Worm (Caenorhabditis elegans): ENCODE measurements around the gene hmit-1.3.

Gene hmit-1.3

DNA sequence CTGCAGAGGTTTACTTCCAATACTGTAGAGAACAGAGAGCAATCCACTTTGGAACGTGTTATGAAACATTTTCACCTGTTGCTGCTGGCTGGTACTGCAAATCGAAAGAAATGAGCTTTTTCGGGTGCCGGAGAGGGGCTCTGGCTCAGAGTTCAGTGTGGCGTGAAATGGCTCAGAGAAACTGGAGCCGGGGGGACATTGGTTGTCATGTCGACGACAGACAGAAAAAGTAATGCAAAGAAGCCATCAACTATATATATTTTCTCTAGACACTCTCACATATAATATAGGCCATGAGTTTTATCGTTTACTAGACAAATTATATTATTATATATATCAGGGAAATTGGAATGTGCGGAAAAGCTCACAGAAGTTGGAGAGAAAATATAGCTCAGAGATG lies 18.0 kb upstream of the hmit-1.3 start, which contains the start of gene cfap-20:
Gene cfap-20 (minus strand): TSS at position 101 of the 400 bp plus-strand sequence.
- no peak for TF ChIP-seq lin-15B (tag; optimal IDR thresholded peaks at IDR 0.05)
- peak; percentile 25; the same call in 1 of the 2 replicates for TF ChIP-seq lin-38 (GFP tag; IDR thresholded peaks at IDR 0.05)
- no peak for TF ChIP-seq lin-39 (tag; optimal IDR thresholded peaks at IDR 0.05)
- 0 out of 2 replicates have a peak, but pooled peaks have one; percentile 18 for TF ChIP-seq tra-1 (GFP tag; IDR thresholded peaks at IDR 0.05)
- TF ChIP-seq attf-4 (tag; optimal IDR thresholded peaks at IDR 0.05), result no peak
- TF ChIP-seq hmg-1.1 (GFP tag; IDR thresholded peaks at IDR 0.05), result no peak
- TF ChIP-seq egl-43 (GFP tag; IDR thresholded peaks at IDR 0.05), result 0 out of 2 replicates have a peak, but pooled peaks have one; percentile 9

DNA sequence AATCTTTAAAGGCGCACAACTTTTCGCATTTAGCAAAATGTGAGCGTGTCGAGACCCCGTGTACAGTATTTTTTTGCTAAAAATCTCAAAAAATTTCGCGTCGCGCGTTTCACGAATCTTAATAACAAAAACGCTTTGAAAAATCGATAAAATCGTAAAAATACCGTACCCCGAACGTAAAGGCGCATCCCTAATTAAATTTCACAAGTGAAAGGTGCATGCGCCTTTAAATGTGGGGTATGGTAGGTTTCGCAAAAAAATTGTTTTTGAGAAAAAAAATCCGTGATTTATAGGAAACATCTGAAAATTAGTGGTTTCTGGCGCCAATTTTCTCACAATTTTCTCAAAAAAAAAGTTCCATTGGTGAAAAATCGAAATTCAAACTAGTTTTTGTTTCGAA lies 14.8 kb upstream of the hmit-1.3 start:
- no peak for TF ChIP-seq nhr-28 (tag; optimal IDR thresholded peaks at IDR 0.05)
- no peak for TF ChIP-seq zfp-2 (tag; optimal IDR thresholded peaks at IDR 0.05)
- peak; percentile 23; the same call in 1 of the 2 replicates for TF ChIP-seq lin-38 (GFP tag; IDR thresholded peaks at IDR 0.05)

DNA sequence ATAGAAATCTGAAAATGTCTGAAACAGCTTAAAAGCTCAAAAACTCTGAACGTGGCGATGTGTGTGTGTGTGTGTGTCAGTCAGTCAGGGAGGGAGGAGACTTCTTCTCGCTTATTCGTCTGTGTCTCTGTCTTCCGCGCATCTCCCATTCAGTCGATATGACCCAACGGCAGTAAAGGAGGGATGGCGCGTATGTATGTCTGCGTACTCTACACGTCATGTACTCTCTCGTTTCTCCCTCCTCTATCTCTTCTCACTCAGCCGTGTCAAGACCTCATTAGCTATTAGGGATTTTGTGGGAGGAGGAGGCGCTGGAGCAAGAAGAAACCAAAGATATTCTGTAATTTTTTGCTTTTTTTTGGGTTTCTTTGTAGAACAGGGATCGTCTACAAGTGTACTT lies 12.6 kb upstream of the hmit-1.3 start:
- TF ChIP-seq zip-11 (GFP tag; IDR thresholded peaks at IDR 0.05) (no peak), daf-8 (GFP tag; IDR thresholded peaks at IDR 0.05) (no peak), ctbp-1 (GFP tag; IDR thresholded peaks at IDR 0.05) (0 out of 2 replicates have a peak, but pooled peaks have one; percentile 44), lin-39 (tag; optimal IDR thresholded peaks at IDR 0.05) (no peak), attf-4 (tag; optimal IDR thresholded peaks at IDR 0.05) (no peak), tra-1 (GFP tag; IDR thresholded peaks at IDR 0.05) (no peak), nhr-111 (GFP tag; optimal IDR thresholded peaks at IDR 0.05) (no peak), nhr-41 (GFP tag; IDR thresholded peaks at IDR 0.05) (no peak), pha-4 (GFP tag; IDR thresholded peaks at IDR 0.05) (no peak), pha-4 (tag; optimal IDR thresholded peaks at IDR 0.05) (no peak), nhr-102 (tag; optimal IDR thresholded peaks at IDR 0.05) (no peak), ceh-28 (tag; optimal IDR thresholded peaks at IDR 0.05) (peak; percentile 36), egl-27 (tag; optimal IDR thresholded peaks at IDR 0.05) (no peak), nhr-48 (tag; optimal IDR thresholded peaks at IDR 0.05) (no peak), nhr-6 (tag; optimal IDR thresholded peaks at IDR 0.05) (no peak), lin-29 (GFP tag; IDR thresholded peaks at IDR 0.05) (no peak), zfp-3 (GFP tag; conservative IDR thresholded peaks at IDR 0.05) (no peak), ZK337.2 (GFP tag; IDR thresholded peaks at IDR 0.05) (no peak), ceh-82 (tag; optimal IDR thresholded peaks at IDR 0.05) (no peak), D1046.2 (GFP tag; IDR thresholded peaks at IDR 0.05) (no peak), F44E2.7 (GFP tag; IDR thresholded peaks at IDR 0.05) (no peak), ceh-44 (GFP tag; IDR thresholded peaks at IDR 0.05) (no peak), lin-1 (GFP tag; IDR thresholded peaks at IDR 0.05) (no peak), snpc-1.2 (GFP tag; IDR thresholded peaks at IDR 0.05) (no peak), T20F7.1 (GFP tag; optimal IDR thresholded peaks at IDR 0.05) (no peak), dmd-6 (GFP tag; IDR thresholded peaks at IDR 0.05) (peak; percentile 38; the same call in 1 of the 2 replicates), ces-1 (GFP tag; optimal IDR thresholded peaks at IDR 0.05) (no peak), Y5F2A.4 (GFP tag; optimal IDR thresholded peaks at IDR 0.05) (no peak), mdl-1 (tag; optimal IDR thresholded peaks at IDR 0.05) (no peak), skn-1 (tag; optimal IDR thresholded peaks at IDR 0.05) (no peak), ztf-11 (tag; optimal IDR thresholded peaks at IDR 0.05) (no peak), madf-9 (GFP tag; conservative IDR thresholded peaks at IDR 0.05) (0 out of 2 replicates have a peak, but pooled peaks have one; percentile 12), hmg-1.1 (GFP tag; IDR thresholded peaks at IDR 0.05) (peak; percentile 75), egl-43 (GFP tag; IDR thresholded peaks at IDR 0.05) (no peak), spr-1 (tag; optimal IDR thresholded peaks at IDR 0.05) (no peak), ceh-62 (tag; optimal IDR thresholded peaks at IDR 0.05) (no peak), zip-2 (tag; optimal IDR thresholded peaks at IDR 0.05) (no peak), php-3 (GFP tag; IDR thresholded peaks at IDR 0.05) (no peak), nhr-237 (tag; optimal IDR thresholded peaks at IDR 0.05) (no peak), Y75B8A.6 (GFP tag; IDR thresholded peaks at IDR 0.05) (no peak), spr-3 (GFP tag; optimal IDR thresholded peaks at IDR 0.05) (no peak), nhr-42 (GFP tag; IDR thresholded peaks at IDR 0.05) (no peak), aha-1 (tag) (peak; percentile 65), lim-7 (GFP tag; IDR thresholded peaks at IDR 0.05) (no peak), zfp-2 (tag; optimal IDR thresholded peaks at IDR 0.05) (no peak)

All from whole organism, L4 larva.